Fruit fly (Drosophila melanogaster) whole organism, wandering third instar larva: ENCODE data around the gene Tmx3.
A peak's percentile ranks its signal among the peaks of the same experiment; 100 is the strongest.

Source experiments
- Abd-B ChIP-seq: fragments of >200 bp; optimal IDR thresholded peaks from 2 replicates; lab custom pipeline; 2017; ENCODE audit warnings: missing biosample characterization, missing genetic modification characterization
- CG32264 ChIP-seq: fragments of 200-800 bp; sonication (Bioruptor generic); optimal IDR thresholded peaks from 2 replicates; lab custom pipeline; 2016; ENCODE audit warnings: missing biosample characterization, missing genetic modification characterization
- CG9705 ChIP-seq: fragments of 200-800 bp; sonication (Bioruptor generic); optimal IDR thresholded peaks from 2 replicates; lab custom pipeline; 2018; ENCODE audit warnings: missing biosample characterization, mild to moderate bottlenecking, missing genetic modification characterization
- CrebA ChIP-seq: fragments of 200-800 bp; sonication (Bioruptor generic); optimal IDR thresholded peaks from 2 replicates; lab custom pipeline; 2016; ENCODE audit warnings: missing biosample characterization, mild to moderate bottlenecking, missing genetic modification characterization, borderline replicate concordance
- Dfd ChIP-seq: fragments of >200 bp; optimal IDR thresholded peaks from 2 replicates; lab custom pipeline; 2017; ENCODE audit warnings: missing biosample characterization, missing genetic modification characterization
- Dif ChIP-seq: fragments of 200-275, 200-300 bp; sonication (Bioruptor generic); optimal IDR thresholded peaks from 2 replicates; lab custom pipeline; 2018; ENCODE audit warnings: missing biosample characterization, missing genetic modification characterization; ENCODE audit not compliant: partially characterized antibody
- GATAd ChIP-seq: sonication (Bioruptor generic); optimal IDR thresholded peaks from 2 replicates; lab custom pipeline; 2016; ENCODE audit warnings: missing biosample characterization, missing genetic modification characterization
- HLH106 ChIP-seq: fragments of 200-800 bp; optimal IDR thresholded peaks from 3 replicates; lab custom pipeline; 2019; ENCODE audit warnings: missing biosample characterization, mild to moderate bottlenecking, missing genetic modification characterization, moderate library complexity
- Hnf4 ChIP-seq: fragments of 200-800 bp; sonication (Bioruptor generic); optimal IDR thresholded peaks from 2 replicates; lab custom pipeline; 2016; ENCODE audit warnings: missing biosample characterization, mild to moderate bottlenecking, missing genetic modification characterization
- Hr78 ChIP-seq: fragments of >200 bp; optimal IDR thresholded peaks from 2 replicates; lab custom pipeline; 2017; ENCODE audit warnings: missing biosample characterization, missing genetic modification characterization
- Hr83 ChIP-seq: fragments of 200-300 bp; sonication (Bioruptor generic); optimal IDR thresholded peaks from 2 replicates; lab custom pipeline; 2016; ENCODE audit warnings: missing biosample characterization, mild to moderate bottlenecking, missing genetic modification characterization, moderate library complexity; ENCODE audit not compliant: poor library complexity, severe bottlenecking
- Jra ChIP-seq: sonication (Bioruptor generic); optimal IDR thresholded peaks from 2 replicates; lab custom pipeline; 2016; ENCODE audit warnings: missing biosample characterization, missing genetic modification characterization
- Mio ChIP-seq: sonication (Bioruptor generic); optimal IDR thresholded peaks from 2 replicates; lab custom pipeline; 2016; ENCODE audit warnings: missing biosample characterization, missing genetic modification characterization
- OdsH ChIP-seq: fragments of 200-800 bp; sonication (Bioruptor generic); optimal IDR thresholded peaks from 2 replicates; lab custom pipeline; 2016; ENCODE audit warnings: missing biosample characterization, mild to moderate bottlenecking, missing genetic modification characterization
- Rel ChIP-seq, 2 experiments: fragments of 200-800 bp; sonication (Bioruptor generic) in 1 of 2; optimal IDR thresholded peaks; 2 replicates in 1 of 2; 3 replicates in 1 of 2; lab custom pipeline; 2016 to 2019; ENCODE audit warnings: mild to moderate bottlenecking in 2 of 2, missing biosample characterization in 2 of 2, missing genetic modification characterization in 2 of 2, moderate library complexity in 1 of 2
- Sp1 ChIP-seq: fragments of 200-800 bp; sonication (Bioruptor generic); optimal IDR thresholded peaks from 3 replicates; lab custom pipeline; 2019; ENCODE audit warnings: missing biosample characterization, mild to moderate bottlenecking, missing genetic modification characterization, moderate library complexity
- Vsx2 ChIP-seq: fragments of 200-300, 225-300 bp; sonication (Bioruptor generic); optimal IDR thresholded peaks from 2 replicates; lab custom pipeline; 2018; ENCODE audit warnings: missing biosample characterization, missing genetic modification characterization; ENCODE audit not compliant: partially characterized antibody
- br ChIP-seq: fragments of 200-800 bp; sonication (Bioruptor generic); optimal IDR thresholded peaks from 2 replicates; lab custom pipeline; 2016; ENCODE audit warnings: missing biosample characterization, missing genetic modification characterization
- brk ChIP-seq: fragments of 200-800 bp; sonication (Bioruptor generic); optimal IDR thresholded peaks from 2 replicates; lab custom pipeline; 2016; ENCODE audit warnings: missing biosample characterization, mild to moderate bottlenecking, missing genetic modification characterization
- dl ChIP-seq, 2 experiments: fragments of 175-275, 200-275 bp in 1 of 2; fragments of 200-275 bp in 1 of 2; sonication (Bioruptor generic); optimal IDR thresholded peaks; lab custom pipeline; 2018; ENCODE audit warnings: mild to moderate bottlenecking in 2 of 2, missing biosample characterization in 2 of 2, missing genetic modification characterization in 2 of 2, moderate library complexity in 2 of 2; ENCODE audit not compliant: partially characterized antibody in 2 of 2, insufficient read depth in 1 of 2
- dmrt93B ChIP-seq: fragments of 200-800 bp; sonication (Bioruptor generic); optimal IDR thresholded peaks from 2 replicates; lab custom pipeline; 2018; ENCODE audit warnings: missing biosample characterization, mild to moderate bottlenecking, missing genetic modification characterization
- dsf ChIP-seq: sonication (Bioruptor generic); optimal IDR thresholded peaks from 2 replicates; lab custom pipeline; 2016; ENCODE audit warnings: missing biosample characterization, missing genetic modification characterization, borderline replicate concordance
- ey ChIP-seq: fragments of 200-800 bp; sonication (Bioruptor generic); optimal IDR thresholded peaks from 2 replicates; lab custom pipeline; 2016; ENCODE audit warnings: missing biosample characterization, missing genetic modification characterization
- foxo ChIP-seq, 2 experiments: fragments of 200-800 bp; sonication (Bioruptor generic); optimal IDR thresholded peaks; 2 replicates in 1 of 2; 3 replicates in 1 of 2; lab custom pipeline; 2016 to 2017; ENCODE audit warnings: missing biosample characterization in 2 of 2, missing genetic modification characterization in 2 of 2
- fru ChIP-seq: fragments of 200-800 bp; sonication (Bioruptor generic); optimal IDR thresholded peaks from 3 replicates; lab custom pipeline; 2016; ENCODE audit warnings: missing biosample characterization, mild to moderate bottlenecking, missing genetic modification characterization
- h ChIP-seq: fragments of 200-800 bp; sonication (Bioruptor generic); optimal IDR thresholded peaks from 3 replicates; lab custom pipeline; 2016; ENCODE audit warnings: missing biosample characterization, mild to moderate bottlenecking, missing genetic modification characterization
- jim ChIP-seq: fragments of 175-275, 200-325 bp; sonication (Bioruptor generic); optimal IDR thresholded peaks from 2 replicates; lab custom pipeline; 2016; ENCODE audit warnings: missing biosample characterization, mild to moderate bottlenecking, missing genetic modification characterization
- lola ChIP-seq: fragments of >200 bp; optimal IDR thresholded peaks from 2 replicates; lab custom pipeline; 2017; ENCODE audit warnings: missing biosample characterization, missing genetic modification characterization
- pan ChIP-seq: fragments of >200 bp; optimal IDR thresholded peaks from 2 replicates; lab custom pipeline; 2017
- psq ChIP-seq: fragments of 200-800 bp; sonication (Bioruptor generic); optimal IDR thresholded peaks from 3 replicates; lab custom pipeline; 2017; ENCODE audit warnings: missing biosample characterization, mild to moderate bottlenecking, missing genetic modification characterization, moderate library complexity
- sage ChIP-seq: fragments of 200-800 bp; sonication (Bioruptor generic); optimal IDR thresholded peaks from 2 replicates; lab custom pipeline; 2016; ENCODE audit warnings: missing biosample characterization, mild to moderate bottlenecking, missing genetic modification characterization
- sv ChIP-seq: fragments of 200-800 bp; sonication (Bioruptor generic); optimal IDR thresholded peaks from 3 replicates; lab custom pipeline; 2016; ENCODE audit warnings: missing biosample characterization, missing genetic modification characterization
- tai ChIP-seq: sonication (Bioruptor generic); optimal IDR thresholded peaks from 2 replicates; lab custom pipeline; 2016; ENCODE audit warnings: missing biosample characterization, missing genetic modification characterization
- usp ChIP-seq: fragments of >200 bp; optimal IDR thresholded peaks from 2 replicates; lab custom pipeline; 2017; ENCODE audit warnings: missing biosample characterization, missing genetic modification characterization
- woc ChIP-seq: sonication (Bioruptor generic); optimal IDR thresholded peaks from 2 replicates; lab custom pipeline; 2016; ENCODE audit warnings: missing biosample characterization, mild to moderate bottlenecking, missing genetic modification characterization

Gene Tmx3

DNA sequence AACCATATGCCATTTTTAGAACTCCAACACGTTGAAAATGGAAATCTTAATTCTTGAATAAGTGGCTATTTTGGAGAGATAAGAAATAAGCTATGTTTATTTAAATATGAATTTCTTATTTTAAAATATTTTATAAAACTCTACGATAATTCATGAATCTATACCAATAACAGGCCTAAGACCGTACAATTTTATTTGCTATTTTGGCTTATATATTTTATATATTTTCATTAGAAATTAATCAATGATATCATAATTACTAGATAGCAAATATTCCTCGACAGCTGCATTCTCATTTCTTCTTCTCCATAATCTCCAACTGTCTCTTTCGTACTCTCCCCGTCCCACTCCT is 17.0 kb upstream of the Tmx3 start:
- TF ChIP-seq CrebA (GFP tag; lab: Kevin White, UChicago) (no peak), dmrt93B (GFP tag; lab: Kevin White, UChicago) (no peak), woc (GFP tag; lab: Kevin White, UChicago) (no peak), ey (GFP tag; lab: Kevin White, UChicago) (no peak), Vsx2 (GFP tag; lab: Kevin White, UChicago) (no peak), HLH106 (tag; lab: Kevin White, UChicago) (peak; percentile 5), usp (GFP tag; lab: Kevin White, UChicago) (no peak), Abd-B (GFP tag; lab: Kevin White, UChicago) (no peak), Sp1 (GFP tag; lab: Kevin White, UChicago) (peak; percentile 19), CG32264 (GFP tag; lab: Kevin White, UChicago) (no peak), dsf (GFP tag; lab: Kevin White, UChicago) (no peak), br (GFP tag; lab: Kevin White, UChicago) (no peak), Hr83 (GFP tag; lab: Kevin White, UChicago) (no peak), dl (GFP tag; optimal IDR thresholded peaks at IDR 0.05; lab: Kevin White, UChicago; ENCODE audit: insufficient read depth in 1 of 2, partially characterized antibody in 2 of 2) (no peak), OdsH (GFP tag; lab: Kevin White, UChicago) (peak; percentile 45), Mio (no peak), lola (GFP tag; lab: Kevin White, UChicago) (no peak), foxo (GFP tag; optimal IDR thresholded peaks at IDR 0.05; lab: Kevin White, UChicago) (peak in 1 of 2 experiments; percentile 36), h (GFP tag; lab: Kevin White, UChicago) (no peak), CG9705 (GFP tag; lab: Kevin White, UChicago) (no peak), sv (GFP tag; lab: Kevin White, UChicago) (no peak), Dif (GFP tag; lab: Kevin White, UChicago) (no peak), Hr78 (GFP tag; lab: Kevin White, UChicago) (no peak), pan (no peak), jim (GFP tag; lab: Kevin White, UChicago) (no peak), GATAd (no peak), psq (GFP tag; lab: Kevin White, UChicago) (peak; percentile 66), brk (no peak), Rel (GFP tag; optimal IDR thresholded peaks at IDR 0.05; lab: Kevin White, UChicago) (no peak), Rel (tag; optimal IDR thresholded peaks at IDR 0.05; lab: Kevin White, UChicago) (no peak), Dfd (no peak)
- TF ChIP-seq, all 38 proteins: peak for 5

DNA sequence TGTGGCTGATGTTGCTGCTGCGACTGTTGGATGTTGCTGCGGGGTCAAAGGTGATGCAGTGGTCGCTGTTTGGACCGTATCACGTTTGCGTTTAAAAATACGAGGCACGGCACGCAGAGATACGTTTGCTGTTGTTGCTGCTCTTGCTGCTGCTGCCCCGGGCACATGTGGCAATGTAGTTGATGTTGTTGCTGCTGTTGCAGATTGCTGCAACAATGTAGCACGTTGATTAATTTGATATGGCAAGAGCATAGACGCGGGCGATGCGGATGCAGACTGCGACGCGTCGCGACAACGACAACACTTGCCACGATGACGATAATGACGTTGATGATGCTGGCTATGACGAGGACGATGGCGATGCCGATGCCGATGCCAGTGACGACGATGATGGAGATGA is 15.7 kb upstream of the Tmx3 start:
- TF ChIP-seq tai: no peak
- no peak for TF ChIP-seq jim (GFP tag; lab: Kevin White, UChicago)
- no peak for TF ChIP-seq dmrt93B (GFP tag; lab: Kevin White, UChicago)
- no peak for TF ChIP-seq sage (GFP tag; lab: Kevin White, UChicago)
- TF ChIP-seq Dfd: no peak
- TF ChIP-seq Abd-B (GFP tag; lab: Kevin White, UChicago): no peak
- no peak for TF ChIP-seq dl (GFP tag; optimal IDR thresholded peaks at IDR 0.05; lab: Kevin White, UChicago; ENCODE audit: insufficient read depth in 1 of 2, partially characterized antibody in 2 of 2)
- no peak for TF ChIP-seq HLH106 (tag; lab: Kevin White, UChicago)
- no peak for TF ChIP-seq dsf (GFP tag; lab: Kevin White, UChicago)
- TF ChIP-seq Vsx2 (GFP tag; lab: Kevin White, UChicago): no peak
- TF ChIP-seq Rel (GFP tag; optimal IDR thresholded peaks at IDR 0.05; lab: Kevin White, UChicago): no peak
- TF ChIP-seq Rel (tag; optimal IDR thresholded peaks at IDR 0.05; lab: Kevin White, UChicago): no peak
- no peak for TF ChIP-seq CG9705 (GFP tag; lab: Kevin White, UChicago)
- TF ChIP-seq sv (GFP tag; lab: Kevin White, UChicago): no peak
- no peak for TF ChIP-seq Sp1 (GFP tag; lab: Kevin White, UChicago)
- TF ChIP-seq lola (GFP tag; lab: Kevin White, UChicago): no peak

- TF ChIP-seq Jra (no peak), jim (GFP tag; lab: Kevin White, UChicago) (no peak), foxo (GFP tag; optimal IDR thresholded peaks at IDR 0.05; lab: Kevin White, UChicago) (no peak), dsf (GFP tag; lab: Kevin White, UChicago) (no peak), fru (GFP tag; lab: Kevin White, UChicago) (no peak), woc (GFP tag; lab: Kevin White, UChicago) (no peak), Vsx2 (GFP tag; lab: Kevin White, UChicago) (no peak), dl (GFP tag; optimal IDR thresholded peaks at IDR 0.05; lab: Kevin White, UChicago; ENCODE audit: insufficient read depth in 1 of 2, partially characterized antibody in 2 of 2) (no peak), Hnf4 (GFP tag; lab: Kevin White, UChicago) (no peak), sv (GFP tag; lab: Kevin White, UChicago) (no peak), dmrt93B (GFP tag; lab: Kevin White, UChicago) (no peak), tai (no peak), usp (GFP tag; lab: Kevin White, UChicago) (no peak)
Observed at dm6 chr3L:16214533-16215207, 14.2 kb upstream of the Tmx3 start.
